Worm (Caenorhabditis elegans): Measurements from ENCODE around the gene ZK1128.1.

The ZK1128.1 gene

DNA sequence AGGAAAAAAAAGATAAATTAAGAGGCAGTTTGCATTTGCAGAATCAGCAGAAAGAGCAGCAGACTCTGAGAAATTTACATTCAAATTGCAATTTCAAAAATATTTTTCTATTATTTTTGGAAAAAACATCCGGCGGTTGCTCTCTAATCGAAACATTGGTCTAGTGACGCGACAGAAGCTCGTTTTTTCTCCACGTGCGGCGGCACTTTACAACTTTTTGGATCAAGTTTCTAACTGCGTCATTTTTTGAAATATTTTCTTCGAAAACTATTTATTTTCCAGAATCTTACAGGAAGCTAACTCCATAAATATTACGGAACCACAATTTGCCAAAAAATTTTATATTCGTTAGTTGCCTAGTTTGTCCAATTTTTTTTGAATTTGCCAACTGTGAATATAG, 35.4 kb upstream of the ZK1128.1 start:
- TF ChIP-seq unc-62 (GFP tag; optimal IDR thresholded peaks at IDR 0.05): no peak
- no peak for TF ChIP-seq snpc-1.3 (tag; optimal IDR thresholded peaks at IDR 0.05; ENCODE audit: insufficient read depth)
- no peak for TF ChIP-seq lag-1 (GFP tag; IDR thresholded peaks at IDR 0.05)
- TF ChIP-seq snpc-4 (GFP tag; optimal IDR thresholded peaks at IDR 0.05): no peak
- no peak for TF ChIP-seq snpc-4 (tag; optimal IDR thresholded peaks at IDR 0.05)
- no peak for TF ChIP-seq lin-26 (GFP tag; IDR thresholded peaks at IDR 0.05)
- TF ChIP-seq F57A8.1 (GFP tag; optimal IDR thresholded peaks at IDR 0.05): no peak
- no peak for TF ChIP-seq F37B4.10 (GFP tag; IDR thresholded peaks at IDR 0.05)
- TF ChIP-seq C17E4.6 (GFP tag; IDR thresholded peaks at IDR 0.05): no peak
- TF ChIP-seq attf-3 (GFP tag; conservative IDR thresholded peaks at IDR 0.05): no peak
- no peak for TF ChIP-seq rcor-1 (GFP tag; IDR thresholded peaks at IDR 0.05)
- TF ChIP-seq ekl-4 (GFP tag; IDR thresholded peaks at IDR 0.05): no peak
- no peak for TF ChIP-seq D2030.7 (GFP tag; IDR thresholded peaks at IDR 0.05)
- no peak for TF ChIP-seq F49E8.2 (tag; optimal IDR thresholded peaks at IDR 0.05; ENCODE audit: insufficient read depth)
- TF ChIP-seq chd-7 (tag; optimal IDR thresholded peaks at IDR 0.05): no peak
- no peak for TF ChIP-seq F33H1.4 (GFP tag; IDR thresholded peaks at IDR 0.05)
- no peak for TF ChIP-seq F10E7.11 (tag; optimal IDR thresholded peaks at IDR 0.05)

ce11 chrIII:10146701-10147100, 32.1 kb upstream of the ZK1128.1 start, which contains the start of gene K08E5.1:
TSS of gene K08E5.1 (minus strand) at chrIII:10146801.
- TF ChIP-seq bed-2 (GFP tag; IDR thresholded peaks at IDR 0.05) (no peak), mel-28 (tag; optimal IDR thresholded peaks at IDR 0.05; ENCODE audit: borderline replicate concordance) (no peak), hmg-1.2 (GFP tag; IDR thresholded peaks at IDR 0.05) (peak; percentile 22; the same call in 1 of the 2 replicates)

DNA sequence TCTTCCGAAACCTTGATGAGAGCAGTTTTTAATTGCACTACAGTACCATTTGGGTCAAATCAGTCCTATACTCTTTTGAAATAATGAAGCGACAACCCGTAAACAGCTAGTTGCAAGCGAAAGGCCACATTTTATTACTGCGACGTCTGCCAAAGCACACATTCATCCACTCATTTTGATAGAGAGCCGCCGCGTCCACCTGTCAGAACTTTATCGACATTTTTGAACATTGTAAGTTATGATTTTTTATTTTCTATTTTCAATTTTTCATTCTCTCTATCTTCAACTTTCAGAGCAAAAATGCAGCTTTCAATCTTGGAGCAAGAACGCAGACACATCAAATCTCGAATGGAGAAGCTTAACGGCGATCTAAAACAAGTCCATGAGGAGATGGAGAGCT, 26.2 kb upstream of the ZK1128.1 start, which contains the start of gene K08E5.6:
K08E5.6 (plus strand) TSS at position 301 of the 400 bp plus-strand sequence.
- TF ChIP-seq K12H6.12 (tag; optimal IDR thresholded peaks at IDR 0.05): no peak
- TF ChIP-seq egl-44 (GFP tag; IDR thresholded peaks at IDR 0.05): no peak
- no peak for TF ChIP-seq nhr-120 (GFP tag; IDR thresholded peaks at IDR 0.05)
- no peak for TF ChIP-seq bed-1 (GFP tag; IDR thresholded peaks at IDR 0.05)
- no peak for TF ChIP-seq ceh-91 (GFP tag; IDR thresholded peaks at IDR 0.05)
- TF ChIP-seq ztf-6 (GFP tag; IDR thresholded peaks at IDR 0.05): no peak
- no peak for TF ChIP-seq nhr-179 (tag; optimal IDR thresholded peaks at IDR 0.05)
- no peak for TF ChIP-seq madf-6 (GFP tag; IDR thresholded peaks at IDR 0.05)
- TF ChIP-seq him-1 (tag; optimal IDR thresholded peaks at IDR 0.05): no peak
- TF ChIP-seq B0019.2 (GFP tag; conservative IDR thresholded peaks at IDR 0.05): no peak
- TF ChIP-seq Y67H2A.10 (GFP tag; conservative IDR thresholded peaks at IDR 0.05): no peak
- no peak for TF ChIP-seq lin-26 (GFP tag; IDR thresholded peaks at IDR 0.05)
- TF ChIP-seq Y95B8A.8 (GFP tag; IDR thresholded peaks at IDR 0.05): no peak
- TF ChIP-seq Y79H2A.3 (GFP tag; conservative IDR thresholded peaks at IDR 0.05): no peak
- TF ChIP-seq ceh-27 (GFP tag; optimal IDR thresholded peaks at IDR 0.05): no peak

DNA sequence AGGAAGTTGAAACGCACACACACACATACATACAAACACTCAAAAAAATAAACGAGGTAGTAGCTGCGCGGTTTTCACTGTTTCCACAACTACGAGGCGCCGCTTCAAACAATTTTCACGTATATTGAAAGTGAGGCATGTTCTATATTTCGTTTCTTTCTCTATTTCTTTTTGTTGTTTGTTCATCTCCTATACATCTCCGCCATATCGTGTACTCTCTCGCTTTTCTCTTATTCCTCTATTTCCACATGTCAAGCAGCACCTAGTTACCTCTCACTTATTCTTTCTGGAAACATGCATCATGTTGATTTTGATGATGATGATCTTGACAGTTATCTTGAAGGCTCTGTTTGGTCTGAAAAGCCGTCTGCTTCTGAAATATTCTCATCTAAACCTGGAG, 22.2 kb upstream of the ZK1128.1 start, which contains the start of gene ZK1128.7:
ZK1128.7 (plus strand) TSS at position 229 of the 400 bp plus-strand sequence.
- no peak for TF ChIP-seq lsl-1 (GFP tag; optimal IDR thresholded peaks at IDR 0.05)
- TF ChIP-seq rec-8 (tag; optimal IDR thresholded peaks at IDR 0.05): no peak
- no peak for TF ChIP-seq Y95B8A.8 (GFP tag; IDR thresholded peaks at IDR 0.05)
- TF ChIP-seq lag-1 (GFP tag; IDR thresholded peaks at IDR 0.05): no peak
- peak; percentile 23; the same call in 1 of the 2 replicates for TF ChIP-seq hmg-1.2 (GFP tag; IDR thresholded peaks at IDR 0.05)
- no peak for TF ChIP-seq ceh-79 (tag; optimal IDR thresholded peaks at IDR 0.05)
- peak; percentile 2 for TF ChIP-seq lin-40 (tag; optimal IDR thresholded peaks at IDR 0.05)
- no peak for TF ChIP-seq nhr-90 (tag; optimal IDR thresholded peaks at IDR 0.05)
- no peak for TF ChIP-seq T07F8.4 (tag; optimal IDR thresholded peaks at IDR 0.05)
- no peak for TF ChIP-seq ceh-58 (GFP tag; IDR thresholded peaks at IDR 0.05)
- no peak for TF ChIP-seq egrh-3 (GFP tag; IDR thresholded peaks at IDR 0.05)
- TF ChIP-seq ZK185.1 (tag; optimal IDR thresholded peaks at IDR 0.05; ENCODE audit: poor library complexity, severe bottlenecking): no peak
- TF ChIP-seq F10E7.11 (tag; optimal IDR thresholded peaks at IDR 0.05): no peak
- no peak for TF ChIP-seq snpc-4 (GFP tag; optimal IDR thresholded peaks at IDR 0.05)
- no peak for TF ChIP-seq snpc-4 (tag; optimal IDR thresholded peaks at IDR 0.05)
- no peak for TF ChIP-seq ztf-18 (tag; optimal IDR thresholded peaks at IDR 0.05)
- TF ChIP-seq nfyb-1 (GFP tag; IDR thresholded peaks at IDR 0.05): 0 out of 2 replicates have a peak, but pooled peaks have one; percentile 11
